Worm (Caenorhabditis elegans) whole organism, L4/young adult: ENCODE results near the gene nspg-12.
A peak's percentile ranks its signal among the peaks of the same experiment; 100 is the strongest.

Experiments
- W03F9.2 ChIP-seq: fragments of 150-350 bp; optimal IDR thresholded peaks from 2 replicates; lab custom pipeline; 2014; ENCODE audit warnings: missing biosample characterization, missing genetic modification characterization
- dao-5 ChIP-seq: sonication (generic microtip); optimal IDR thresholded peaks from 2 replicates; lab custom pipeline; 2016; ENCODE audit warnings: missing genotype, missing genetic modification characterization, moderate library complexity, missing compliant biosample characterization
- him-1 ChIP-seq: sonication (generic microtip); optimal IDR thresholded peaks from 2 replicates; lab custom pipeline; 2016; ENCODE audit warnings: missing genotype, missing genetic modification reagents, missing genetic modification characterization, missing compliant biosample characterization

nspg-12 gene

ce11 chrX:5256999-5257398, at the start of gene nspg-12:
Gene nspg-12, plus strand, starts transcription at chrX:5257299.
- no peak for TF ChIP-seq W03F9.2 (tag; lab: Kevin White, UChicago)
- TF ChIP-seq dao-5 (tag; lab: Kevin White, UChicago): no peak
- TF ChIP-seq him-1 (tag; lab: Kevin White, UChicago): no peak

DNA sequence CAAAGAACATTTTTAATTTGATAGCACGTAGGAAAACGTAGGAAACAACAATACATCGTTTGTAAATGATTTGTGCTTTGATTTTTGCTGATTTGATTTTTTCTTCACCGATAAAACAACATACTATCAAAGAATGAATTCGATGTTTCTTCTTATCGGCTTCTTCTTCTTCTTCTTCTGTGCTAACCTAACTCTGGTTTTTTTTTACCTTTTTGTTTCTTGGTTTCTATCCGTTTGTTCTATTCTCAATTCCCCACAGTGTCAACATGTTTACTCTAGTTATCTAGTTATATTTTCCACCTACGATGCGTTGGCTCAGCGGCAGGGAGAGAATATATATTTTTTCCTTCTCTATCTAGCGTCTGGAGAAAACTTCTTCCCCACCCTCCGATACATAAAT, 49.3 kb upstream of the nspg-12 start:
- TF ChIP-seq dao-5 (tag; lab: Kevin White, UChicago) (no peak), W03F9.2 (tag; lab: Kevin White, UChicago) (no peak)

- TF ChIP-seq dao-5 (tag; lab: Kevin White, UChicago) (no peak), W03F9.2 (tag; lab: Kevin White, UChicago) (no peak), him-1 (tag; lab: Kevin White, UChicago) (no peak)
Measured at ce11 chrX:5208326-5208725, 48.8 kb upstream of the nspg-12 start.

ce11 chrX:5208831-5209230, 48.3 kb upstream of the nspg-12 start:
- TF ChIP-seq him-1 (tag; lab: Kevin White, UChicago): no peak
- TF ChIP-seq W03F9.2 (tag; lab: Kevin White, UChicago): no peak
- TF ChIP-seq dao-5 (tag; lab: Kevin White, UChicago): no peak

DNA sequence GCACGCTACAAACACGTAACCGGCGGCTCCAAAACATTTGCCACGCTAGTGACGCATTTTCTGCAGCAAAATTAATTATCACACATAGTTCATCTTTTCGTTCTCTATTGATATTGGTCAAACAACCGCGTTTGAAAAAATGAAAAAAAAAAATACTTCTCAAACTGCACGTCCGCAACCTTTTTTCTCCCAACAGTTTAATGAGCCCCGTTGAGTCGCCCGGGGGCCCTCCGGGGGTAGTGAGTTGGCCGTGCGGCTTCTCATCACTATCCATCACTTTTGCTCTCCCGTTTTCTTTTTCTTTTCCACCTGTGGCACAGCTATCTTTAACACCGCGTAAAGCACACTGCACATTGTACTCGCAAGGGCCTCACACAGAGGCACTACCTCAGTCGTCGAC, 47.7 kb upstream of the nspg-12 start:
- TF ChIP-seq W03F9.2 (tag; lab: Kevin White, UChicago) (no peak), dao-5 (tag; lab: Kevin White, UChicago) (no peak), him-1 (tag; lab: Kevin White, UChicago) (no peak)

- TF ChIP-seq him-1 (tag; lab: Kevin White, UChicago): peak; percentile 32
- no peak for TF ChIP-seq W03F9.2 (tag; lab: Kevin White, UChicago)
- TF ChIP-seq dao-5 (tag; lab: Kevin White, UChicago): no peak
Measured at ce11 chrX:5210524-5210923, 46.6 kb upstream of the nspg-12 start.

ce11 chrX:5210927-5211655, 46.0 kb upstream of the nspg-12 start:
- TF ChIP-seq him-1 (tag; lab: Kevin White, UChicago): no peak
- TF ChIP-seq dao-5 (tag; lab: Kevin White, UChicago): no peak
- TF ChIP-seq W03F9.2 (tag; lab: Kevin White, UChicago): no peak

DNA sequence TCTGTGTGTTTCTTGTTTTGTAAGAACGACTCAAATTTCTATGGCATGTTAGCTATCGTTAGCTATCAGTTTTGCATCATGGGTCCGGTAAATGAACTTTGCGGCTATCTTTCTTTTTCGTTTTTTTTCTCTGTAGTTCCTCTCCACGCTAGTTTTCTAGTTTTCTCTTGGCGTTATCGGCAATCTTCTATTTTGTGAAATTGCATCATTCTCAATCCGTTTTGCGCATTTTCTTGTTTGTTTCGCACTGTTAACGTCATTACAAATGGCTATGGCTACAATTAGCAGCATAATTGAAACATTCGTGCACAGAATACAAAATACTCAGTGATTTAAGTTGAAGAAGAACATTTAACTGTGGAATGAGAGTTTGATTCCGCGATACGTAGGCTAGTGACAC, 44.1 kb upstream of the nspg-12 start:
- TF ChIP-seq dao-5 (tag; lab: Kevin White, UChicago) (no peak), him-1 (tag; lab: Kevin White, UChicago) (no peak), W03F9.2 (tag; lab: Kevin White, UChicago) (no peak)

ce11 chrX:5213565-5213964, 43.5 kb upstream of the nspg-12 start:
- no peak for TF ChIP-seq W03F9.2 (tag; lab: Kevin White, UChicago)
- TF ChIP-seq dao-5 (tag; lab: Kevin White, UChicago): no peak
- no peak for TF ChIP-seq him-1 (tag; lab: Kevin White, UChicago)

ce11 chrX:5214790-5215189, 42.3 kb upstream of the nspg-12 start:
- no peak for TF ChIP-seq W03F9.2 (tag; lab: Kevin White, UChicago)
- no peak for TF ChIP-seq him-1 (tag; lab: Kevin White, UChicago)
- TF ChIP-seq dao-5 (tag; lab: Kevin White, UChicago): no peak

DNA sequence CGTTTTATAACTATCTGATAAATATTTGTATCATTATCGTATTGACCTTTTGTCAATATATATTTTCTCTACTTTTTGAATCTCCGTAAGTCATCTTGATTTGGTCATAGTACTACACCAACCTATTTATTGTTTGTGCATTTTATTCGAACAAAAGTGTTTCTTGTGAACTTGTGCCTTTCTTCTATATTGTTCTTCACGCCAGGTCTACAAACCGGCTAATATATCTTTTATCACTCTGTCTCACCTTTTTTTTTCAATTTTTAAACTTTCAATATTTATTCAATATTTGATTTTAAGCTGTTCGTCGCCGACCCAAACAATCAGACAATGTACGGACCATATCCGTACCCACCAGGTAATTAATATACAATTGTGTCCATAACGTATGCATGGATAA, 41.0 kb upstream of the nspg-12 start, which contains the start of gene hrpa-2:
Gene hrpa-2 (plus strand): TSS at position 301 of the 400 bp plus-strand sequence.
- TF ChIP-seq him-1 (tag; lab: Kevin White, UChicago) (no peak), W03F9.2 (tag; lab: Kevin White, UChicago) (no peak), dao-5 (tag; lab: Kevin White, UChicago) (no peak)

ce11 chrX:5218323-5218722, 38.8 kb upstream of the nspg-12 start:
- no peak for TF ChIP-seq him-1 (tag; lab: Kevin White, UChicago)
- TF ChIP-seq W03F9.2 (tag; lab: Kevin White, UChicago): no peak
- no peak for TF ChIP-seq dao-5 (tag; lab: Kevin White, UChicago)

ce11 chrX:5226265-5226664, 30.8 kb upstream of the nspg-12 start, which contains the start of gene H28G03.3:
Gene H28G03.3, minus strand, starts transcription at chrX:5226365.
- no peak for TF ChIP-seq him-1 (tag; lab: Kevin White, UChicago)
- TF ChIP-seq dao-5 (tag; lab: Kevin White, UChicago): no peak
- TF ChIP-seq W03F9.2 (tag; lab: Kevin White, UChicago): no peak

DNA sequence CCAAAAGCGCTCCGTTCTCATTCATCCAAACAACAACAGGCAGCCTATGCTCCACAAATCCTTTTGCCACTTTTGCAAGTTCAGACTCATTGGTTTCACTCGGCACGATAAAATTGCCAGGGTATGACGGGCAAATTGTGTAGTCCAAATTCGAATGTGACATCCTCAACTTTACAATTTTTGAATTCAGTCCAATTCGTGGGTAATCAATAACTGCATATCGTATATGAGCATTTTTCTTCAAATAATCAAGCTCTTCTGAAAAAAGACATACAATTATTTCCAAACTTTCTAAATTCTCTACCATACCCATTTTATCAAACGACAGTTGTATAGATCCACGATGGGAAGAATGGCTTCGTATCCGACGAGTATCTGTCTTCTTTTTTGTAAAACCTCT, 18.9 kb upstream of the nspg-12 start:
- TF ChIP-seq him-1 (tag; lab: Kevin White, UChicago): no peak
- TF ChIP-seq dao-5 (tag; lab: Kevin White, UChicago): no peak
